Fruit fly (Drosophila melanogaster) Kc167 (cell line): ENCODE data around the gene CG42674.

ENCODE experiments used
- h ChIP-seq: fragments of >200 bp; optimal IDR thresholded peaks from 3 replicates; lab custom pipeline; 2018; ENCODE audit warnings: missing external identifiers
- insv ChIP-seq: fragments of >200 bp; optimal IDR thresholded peaks from 3 replicates; lab custom pipeline; 2018; ENCODE audit warnings: missing external identifiers
- ttk ChIP-seq: sonication (Bioruptor generic); optimal IDR thresholded peaks from 2 replicates; lab custom pipeline; 2017; ENCODE audit warnings: missing external identifiers

DNA sequence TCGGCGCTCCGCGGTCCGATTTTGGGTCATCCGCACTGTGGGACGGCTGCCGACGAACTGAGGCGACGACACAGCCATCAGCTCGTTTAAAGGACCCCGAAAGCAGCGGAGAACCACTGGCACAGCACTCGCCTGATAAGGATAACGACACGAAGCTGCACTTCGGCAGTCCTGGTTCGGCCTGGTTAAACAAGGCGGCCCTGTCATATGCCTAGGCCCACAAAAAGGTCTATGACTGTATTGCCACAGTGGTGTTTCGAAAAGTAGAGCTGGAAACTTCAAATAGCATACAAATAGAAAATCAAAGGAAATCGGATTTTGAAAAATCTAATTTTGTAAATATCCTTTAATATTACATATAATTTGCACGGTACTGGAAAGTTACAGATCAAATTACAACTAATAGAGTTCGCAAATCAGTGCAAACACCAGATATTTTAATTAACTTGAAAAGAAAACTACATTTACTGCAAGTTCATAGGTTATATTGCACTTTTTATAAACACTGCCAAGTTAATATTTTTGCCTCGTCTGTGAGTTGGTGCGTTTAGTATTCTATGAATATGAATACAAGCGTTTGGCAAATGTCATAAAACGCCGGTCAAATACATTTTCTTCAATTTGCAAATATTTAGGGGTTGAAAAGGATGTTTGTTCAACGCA, 12.8 kb downstream of the CG42674 start:
- TF ChIP-seq ttk (lab: Kevin White, UChicago) (no peak), h (lab: Kevin White, UChicago) (no peak), insv (no peak)
